Worm (Caenorhabditis elegans): ENCODE measurements around the gene nspg-13.

The nspg-13 gene

DNA sequence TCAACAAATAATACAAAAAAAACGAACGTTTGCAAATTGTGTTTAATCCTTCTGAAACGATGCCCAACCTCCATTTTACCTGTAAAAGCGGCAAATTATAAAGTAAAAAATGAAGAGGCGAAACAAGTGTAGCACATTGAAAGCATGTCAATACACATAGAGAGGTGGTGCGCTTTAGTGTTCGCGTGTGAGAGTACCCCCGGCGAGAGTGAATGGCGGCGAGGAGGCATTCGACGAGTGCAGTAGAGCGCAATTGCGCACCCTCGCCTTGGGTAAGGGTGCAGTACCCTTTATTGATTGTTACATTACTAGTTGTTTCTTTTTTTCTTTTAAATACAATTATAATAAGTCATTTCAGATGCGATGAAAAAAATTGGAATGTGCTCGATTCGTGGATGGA, 20.2 kb downstream of the nspg-13 start, which contains the start of gene hst-6:
TSS of gene hst-6 (plus strand) at position 353 of the 400 bp plus-strand sequence.
- peak; percentile 75 for TF ChIP-seq rbr-2 (tag; optimal IDR thresholded peaks at IDR 0.05)
- peak; percentile 69 for TF ChIP-seq mxl-3 (GFP tag; optimal IDR thresholded peaks at IDR 0.05)
- TF ChIP-seq saeg-2 (GFP tag; IDR thresholded peaks at IDR 0.05), result peak; percentile 61; the same call in 1 of the 2 replicates
- no peak for TF ChIP-seq lir-3 (tag; optimal IDR thresholded peaks at IDR 0.05)
- TF ChIP-seq ceh-44 (GFP tag; IDR thresholded peaks at IDR 0.05), result no peak
- peak in 1 of 2 experiments; percentile 79 for TF ChIP-seq lsy-2 (tag; optimal IDR thresholded peaks at IDR 0.05)
- TF ChIP-seq php-3 (GFP tag; IDR thresholded peaks at IDR 0.05), result no peak
- no peak for TF ChIP-seq ZK546.5 (tag; optimal IDR thresholded peaks at IDR 0.05)
- peak; percentile 68 for TF ChIP-seq egl-43 (GFP tag; IDR thresholded peaks at IDR 0.05)
- peak in 1 of 2 experiments; percentile 50 for TF ChIP-seq hif-1 (tag; optimal IDR thresholded peaks at IDR 0.05)
- peak; percentile 46 for TF ChIP-seq pqm-1 (tag; optimal IDR thresholded peaks at IDR 0.05)
- TF ChIP-seq lin-38 (GFP tag; IDR thresholded peaks at IDR 0.05), result peak; percentile 96
- TF ChIP-seq ZK337.2 (GFP tag; IDR thresholded peaks at IDR 0.05), result no peak
- TF ChIP-seq ceh-82 (tag; optimal IDR thresholded peaks at IDR 0.05), result no peak
- TF ChIP-seq dmd-6 (GFP tag; IDR thresholded peaks at IDR 0.05), result peak; percentile 63
- TF ChIP-seq T20F7.1 (GFP tag; optimal IDR thresholded peaks at IDR 0.05), result peak; percentile 79
- no peak for TF ChIP-seq arid-1 (GFP tag; conservative IDR thresholded peaks at IDR 0.05)
- no peak for TF ChIP-seq R02D3.7 (tag; optimal IDR thresholded peaks at IDR 0.05)
- TF ChIP-seq zip-2 (tag; optimal IDR thresholded peaks at IDR 0.05), result peak; percentile 21
- TF ChIP-seq F37D6.2 (tag; optimal IDR thresholded peaks at IDR 0.05), result no peak
- no peak for TF ChIP-seq jun-1 (tag; optimal IDR thresholded peaks at IDR 0.05)
- peak; percentile 30 for TF ChIP-seq nhr-6 (tag; optimal IDR thresholded peaks at IDR 0.05)
- TF ChIP-seq nhr-111 (GFP tag; optimal IDR thresholded peaks at IDR 0.05), result no peak
- 0 out of 2 replicates have a peak, but pooled peaks have one; percentile 38 for TF ChIP-seq T26A8.4 (GFP tag; IDR thresholded peaks at IDR 0.05)
- TF ChIP-seq ceh-20 (GFP tag; IDR thresholded peaks at IDR 0.05), result 0 out of 2 replicates have a peak, but pooled peaks have one; percentile 18
- TF ChIP-seq hmg-1.1 (GFP tag; IDR thresholded peaks at IDR 0.05), result peak; percentile 78
- TF ChIP-seq lin-15B (tag; optimal IDR thresholded peaks at IDR 0.05), result no peak
- TF ChIP-seq nhr-77 (tag; optimal IDR thresholded peaks at IDR 0.05), result peak; percentile 10
- TF ChIP-seq nhr-48 (tag; optimal IDR thresholded peaks at IDR 0.05), result no peak
- TF ChIP-seq fkh-10 (GFP tag; optimal IDR thresholded peaks at IDR 0.05), result no peak
- peak in 1 of 2 experiments; percentile 98 for TF ChIP-seq unc-62 (GFP tag; optimal IDR thresholded peaks at IDR 0.05 in 1 of 2)
- no peak for TF ChIP-seq unc-62 (tag; optimal IDR thresholded peaks at IDR 0.05)
- no peak for TF ChIP-seq Y48G9A.11 (GFP tag; IDR thresholded peaks at IDR 0.05)
- TF ChIP-seq mdt-29 (GFP tag; IDR thresholded peaks at IDR 0.05), result no peak
- TF ChIP-seq hlh-30 (tag; optimal IDR thresholded peaks at IDR 0.05; ENCODE audit: insufficient read depth), result peak; percentile 53
- TF ChIP-seq tag-97 (GFP tag; IDR thresholded peaks at IDR 0.05), result no peak
- TF ChIP-seq sdz-12 (GFP tag; optimal IDR thresholded peaks at IDR 0.05), result no peak
- no peak for TF ChIP-seq Y105C5A.15 (GFP tag; IDR thresholded peaks at IDR 0.05)
- peak; percentile 43 for TF ChIP-seq dpl-1 (GFP tag; optimal IDR thresholded peaks at IDR 0.05)
- TF ChIP-seq daf-16 (GFP tag; optimal IDR thresholded peaks at IDR 0.05), result no peak
- peak; percentile 36 for TF ChIP-seq daf-16 (tag; optimal IDR thresholded peaks at IDR 0.05)
- no peak for TF ChIP-seq fos-1 (tag; optimal IDR thresholded peaks at IDR 0.05)
- peak in 1 of 2 experiments; percentile 50 for TF ChIP-seq mdl-1 (tag; optimal IDR thresholded peaks at IDR 0.05)
- peak; percentile 47 for TF ChIP-seq nhr-102 (tag; optimal IDR thresholded peaks at IDR 0.05)
- no peak for TF ChIP-seq ces-1 (GFP tag; optimal IDR thresholded peaks at IDR 0.05)
- peak; percentile 91 for TF ChIP-seq aha-1 (tag)
- 0 out of 4 replicates have a peak, but pooled peaks of 1 of the 2 experiments have one; percentile 45 for TF ChIP-seq madf-5 (GFP tag; IDR thresholded peaks at IDR 0.05)
- TF ChIP-seq F26F4.8 (GFP tag; conservative IDR thresholded peaks at IDR 0.05), result no peak
- TF ChIP-seq tra-1 (GFP tag; IDR thresholded peaks at IDR 0.05), result 0 out of 2 replicates have a peak, but pooled peaks have one; percentile 42
- peak; percentile 77 for TF ChIP-seq nhr-28 (tag; optimal IDR thresholded peaks at IDR 0.05)
- TF ChIP-seq zfp-3 (GFP tag; conservative IDR thresholded peaks at IDR 0.05), result no peak; the same call in 1 of the 2 replicates
- TF ChIP-seq vab-7 (GFP tag; IDR thresholded peaks at IDR 0.05), result 0 out of 2 replicates have a peak, but pooled peaks have one; percentile 15
